Worm (Caenorhabditis elegans): ENCODE data around the gene pgap-2.

Gene pgap-2

ce11 chrIII:4689595-4689994, 15.7 kb upstream of the pgap-2 start (continued):
- TF ChIP-seq egrh-3 (GFP tag; IDR thresholded peaks at IDR 0.05) (peak; percentile 28; the same call in 1 of the 2 replicates), F22D6.2 (tag; optimal IDR thresholded peaks at IDR 0.05) (peak; percentile 26), ztf-26 (tag; optimal IDR thresholded peaks at IDR 0.05) (peak; percentile 4), C06A6.2 (GFP tag; conservative IDR thresholded peaks at IDR 0.05) (no peak), F52B5.7 (tag; optimal IDR thresholded peaks at IDR 0.05) (peak; percentile 91), ccch-3 (GFP tag; optimal IDR thresholded peaks at IDR 0.05) (peak; percentile 85), mxl-1 (tag; optimal IDR thresholded peaks at IDR 0.05) (peak; percentile 92), ekl-4 (GFP tag; IDR thresholded peaks at IDR 0.05) (peak; percentile 81), F57A8.1 (GFP tag; optimal IDR thresholded peaks at IDR 0.05) (peak; percentile 74), Y53G8AR.9 (GFP tag; conservative IDR thresholded peaks at IDR 0.05) (peak; percentile 77), nhr-80 (tag; optimal IDR thresholded peaks at IDR 0.05) (peak; percentile 70), hmg-1.2 (GFP tag; IDR thresholded peaks at IDR 0.05) (peak; percentile 71), die-1 (tag; optimal IDR thresholded peaks at IDR 0.05) (peak; percentile 95), bed-2 (GFP tag; IDR thresholded peaks at IDR 0.05) (no peak), F23B12.7 (tag; optimal IDR thresholded peaks at IDR 0.05; ENCODE audit: insufficient read depth) (peak; percentile 82), lag-1 (GFP tag; IDR thresholded peaks at IDR 0.05) (no peak), F39B2.1 (GFP tag; IDR thresholded peaks at IDR 0.05) (0 out of 2 replicates have a peak, but pooled peaks have one; percentile 7), chd-7 (tag; optimal IDR thresholded peaks at IDR 0.05) (peak; percentile 90), xnd-1 (tag; optimal IDR thresholded peaks at IDR 0.05) (peak; percentile 26), hrde-1 (tag; optimal IDR thresholded peaks at IDR 0.05; ENCODE audit: borderline replicate concordance) (peak; percentile 86), madf-3 (GFP tag; IDR thresholded peaks at IDR 0.05) (no peak), bed-1 (GFP tag; IDR thresholded peaks at IDR 0.05) (no peak), cebp-1 (GFP tag; IDR thresholded peaks at IDR 0.05) (peak; percentile 50; the same call in 1 of the 2 replicates), cebp-1 (tag; optimal IDR thresholded peaks at IDR 0.05) (no peak), egl-44 (GFP tag; IDR thresholded peaks at IDR 0.05) (peak; percentile 79), snpc-1.3 (tag; optimal IDR thresholded peaks at IDR 0.05; ENCODE audit: insufficient read depth) (peak; percentile 92), C17E4.6 (GFP tag; IDR thresholded peaks at IDR 0.05) (no peak), akir-1 (GFP tag; optimal IDR thresholded peaks at IDR 0.05) (peak; percentile 44), tlf-1 (GFP tag; optimal IDR thresholded peaks at IDR 0.05) (peak; percentile 71), aptf-2 (GFP tag; conservative IDR thresholded peaks at IDR 0.05) (no peak), nhr-179 (tag; optimal IDR thresholded peaks at IDR 0.05) (no peak), nhr-90 (tag; optimal IDR thresholded peaks at IDR 0.05) (peak; percentile 98), ztf-28 (GFP tag; IDR thresholded peaks at IDR 0.05) (peak; percentile 91), K11D2.4 (GFP tag; IDR thresholded peaks at IDR 0.05) (peak; percentile 65; the same call in 1 of the 2 replicates), unc-62 (GFP tag; optimal IDR thresholded peaks at IDR 0.05) (peak; percentile 26), attf-6 (GFP tag; IDR thresholded peaks at IDR 0.05) (peak; percentile 72; the same call in 1 of the 2 replicates), gei-17 (GFP tag; optimal IDR thresholded peaks at IDR 0.05) (peak; percentile 29), attf-3 (GFP tag; conservative IDR thresholded peaks at IDR 0.05) (0 out of 2 replicates have a peak, but pooled peaks have one; percentile 26), T07F8.4 (tag; optimal IDR thresholded peaks at IDR 0.05) (peak; percentile 87), nfya-2 (GFP tag; IDR thresholded peaks at IDR 0.05) (no peak), ceh-27 (GFP tag; optimal IDR thresholded peaks at IDR 0.05) (peak; percentile 88), rcor-1 (GFP tag; IDR thresholded peaks at IDR 0.05) (peak; percentile 23; the same call in 1 of the 2 replicates), lin-26 (GFP tag; IDR thresholded peaks at IDR 0.05) (peak; percentile 97), dpl-1 (GFP tag; optimal IDR thresholded peaks at IDR 0.05) (no peak), lir-1 (GFP tag; conservative IDR thresholded peaks at IDR 0.05) (no peak; the same call in 1 of the 2 replicates), Y67H2A.10 (GFP tag; conservative IDR thresholded peaks at IDR 0.05) (peak; percentile 60; the same call in 1 of the 2 replicates), ztf-18 (tag; optimal IDR thresholded peaks at IDR 0.05) (peak; percentile 89), sptf-2 (GFP tag; optimal IDR thresholded peaks at IDR 0.05) (peak; percentile 87)

Data from whole organism, young adult.